Worm (Caenorhabditis elegans) whole organism, L1 larva: ENCODE results near the gene F55C5.10.

Experiments used
- irx-1 ChIP-seq: sonication (generic microtip); optimal IDR thresholded peaks from 2 replicates; lab custom pipeline; 2016; ENCODE audit warnings: missing genetic modification characterization, missing compliant biosample characterization
- unc-130 ChIP-seq: fragments of 150-350 bp; optimal IDR thresholded peaks from 2 replicates; lab custom pipeline; 2017; ENCODE audit warnings: missing biosample characterization, missing genetic modification characterization, inconsistent platforms
- zip-4 ChIP-seq: fragments of 200-800 bp; sonication (Bioruptor generic); optimal IDR thresholded peaks from 2 replicates; lab custom pipeline; 2018; ENCODE audit warnings: mild to moderate bottlenecking, missing genetic modification characterization, moderate library complexity, missing compliant biosample characterization

ce11 chrV:12235502-12235901 lies 47.8 kb upstream of the F55C5.10 start:
- TF ChIP-seq zip-4 (GFP tag; lab: Kevin White, UChicago) (no peak), irx-1 (no peak), unc-130 (tag; lab: Kevin White, UChicago) (no peak)
